Worm (Caenorhabditis elegans): ENCODE measurements around the gene K10D11.7.
A peak's percentile ranks its signal among the peaks of the same experiment; 100 is the strongest.

The K10D11.7 gene

DNA sequence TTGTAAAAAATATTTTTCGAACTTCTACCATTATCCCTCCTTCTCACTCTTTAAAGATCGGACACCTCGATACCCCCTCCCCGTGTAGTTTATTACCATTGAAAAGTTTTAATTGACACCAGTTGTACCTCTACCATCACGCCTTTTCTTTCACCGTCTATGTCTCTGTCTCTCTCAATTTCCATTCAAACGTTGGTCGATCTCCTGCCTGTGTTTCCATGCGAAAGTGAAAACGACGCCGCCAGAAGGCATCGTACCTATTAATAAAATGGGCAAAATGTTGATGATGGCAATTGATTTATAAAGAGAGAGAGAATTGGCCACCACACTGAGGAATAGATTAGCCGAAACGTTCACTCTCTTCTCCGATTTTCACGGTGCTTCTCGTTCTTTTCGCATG is 17.4 kb upstream of the K10D11.7 start:
- peak; percentile 56 for TF ChIP-seq hlh-30 (tag; optimal IDR thresholded peaks at IDR 0.05; ENCODE audit: insufficient read depth)
- TF ChIP-seq mdl-1 (tag; optimal IDR thresholded peaks at IDR 0.05): peak in 1 of 2 experiments; percentile 17
- peak; percentile 1 for TF ChIP-seq mxl-3 (GFP tag; optimal IDR thresholded peaks at IDR 0.05)
- TF ChIP-seq aha-1 (tag): peak; percentile 36
- TF ChIP-seq nhr-25 (tag; optimal IDR thresholded peaks at IDR 0.05; ENCODE audit: borderline replicate concordance, insufficient read depth): peak; percentile 6
- peak; percentile 19 for TF ChIP-seq hlh-11 (tag; optimal IDR thresholded peaks at IDR 0.05)
- peak; percentile 35 for TF ChIP-seq nhr-28 (tag; optimal IDR thresholded peaks at IDR 0.05)
- TF ChIP-seq mes-2 (tag; optimal IDR thresholded peaks at IDR 0.05; ENCODE audit: poor library complexity, severe bottlenecking): peak; percentile 20
- TF ChIP-seq mep-1 (tag; optimal IDR thresholded peaks at IDR 0.05): peak; percentile 24
- peak; percentile 19 for TF ChIP-seq dve-1 (tag; optimal IDR thresholded peaks at IDR 0.05; ENCODE audit: insufficient read depth)
- no peak for TF ChIP-seq lsy-2 (tag; optimal IDR thresholded peaks at IDR 0.05)
- no peak for TF ChIP-seq mdt-29 (GFP tag; IDR thresholded peaks at IDR 0.05)
- no peak for TF ChIP-seq T20F7.1 (GFP tag; optimal IDR thresholded peaks at IDR 0.05)

DNA sequence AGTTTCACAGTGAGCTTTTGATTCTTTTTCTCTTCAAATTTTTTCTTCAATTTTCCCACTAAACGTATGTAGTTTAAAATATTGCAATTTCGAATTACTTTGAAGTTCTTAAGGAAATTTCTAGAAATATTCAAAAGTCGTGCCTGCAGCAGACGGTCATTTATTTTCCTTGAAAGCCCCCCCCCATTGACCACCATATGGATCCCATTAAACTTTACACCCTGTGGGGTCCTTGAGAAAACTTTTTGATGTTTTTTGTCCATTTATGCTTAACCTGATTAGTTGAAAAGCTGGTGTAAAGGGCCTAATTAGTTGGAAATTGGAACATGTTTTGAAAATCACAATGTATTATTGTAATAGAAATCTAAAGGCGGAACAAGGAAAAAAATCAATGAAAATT is 13.7 kb upstream of the K10D11.7 start:
- TF ChIP-seq vab-7 (GFP tag; IDR thresholded peaks at IDR 0.05) (no peak), unc-130 (GFP tag; optimal IDR thresholded peaks at IDR 0.05) (no peak)

DNA sequence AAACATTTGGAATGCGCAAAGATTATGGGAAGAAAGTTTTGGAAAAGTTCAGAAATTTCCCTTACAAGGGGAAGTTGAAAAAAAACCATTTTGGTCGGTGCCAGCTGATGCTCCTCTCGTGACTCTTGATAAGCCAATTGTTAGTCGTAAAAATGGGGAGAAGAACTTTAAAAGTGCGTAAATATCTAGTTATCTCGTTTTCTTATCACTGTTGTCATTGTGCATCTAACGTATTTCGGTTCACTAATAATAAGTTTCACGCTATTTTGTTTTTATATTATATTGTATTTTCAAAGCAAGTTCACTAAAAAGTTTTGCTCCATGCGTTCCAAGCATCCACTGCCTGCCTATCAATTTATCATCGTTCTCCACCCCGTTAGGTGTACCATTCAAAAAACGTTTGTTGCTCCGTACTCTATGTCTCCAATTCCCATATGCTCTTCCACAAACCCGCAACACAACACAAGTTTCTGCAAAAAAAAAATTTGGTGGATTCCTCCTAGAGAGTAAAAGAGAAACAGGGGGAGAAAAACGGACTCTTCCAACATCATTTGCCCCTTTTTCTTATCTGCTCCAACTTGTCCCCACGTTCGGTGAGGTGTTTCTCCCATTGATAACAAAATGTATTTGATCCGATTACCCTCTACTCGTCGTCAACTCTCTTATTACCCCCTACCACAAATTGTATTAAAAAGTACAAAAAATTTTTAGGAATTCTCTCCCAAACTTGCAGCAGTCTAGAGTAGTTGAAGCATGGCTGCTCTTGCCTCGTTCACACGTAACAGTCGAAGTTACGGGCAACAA is 12.8 kb upstream of the K10D11.7 start, which contains the start of gene mbk-2:
Gene mbk-2 (plus strand): TSS at position 754 of the 804 bp plus-strand sequence.
- TF ChIP-seq lim-7 (GFP tag; IDR thresholded peaks at IDR 0.05) (no peak), ceh-32 (tag; optimal IDR thresholded peaks at IDR 0.05; ENCODE audit: poor library complexity) (no peak), nhr-102 (tag; optimal IDR thresholded peaks at IDR 0.05) (no peak), set-16 (GFP tag; IDR thresholded peaks at IDR 0.05) (no peak), hlh-30 (tag; optimal IDR thresholded peaks at IDR 0.05; ENCODE audit: insufficient read depth) (peak; percentile 9), unc-39 (tag; optimal IDR thresholded peaks at IDR 0.05) (no peak), fkh-10 (GFP tag; optimal IDR thresholded peaks at IDR 0.05) (no peak), nhr-41 (GFP tag; IDR thresholded peaks at IDR 0.05) (no peak), daf-12 (tag; optimal IDR thresholded peaks at IDR 0.05) (no peak), hlh-11 (tag; optimal IDR thresholded peaks at IDR 0.05) (peak; percentile 58), ZK546.5 (tag; optimal IDR thresholded peaks at IDR 0.05) (no peak), nhr-6 (tag; optimal IDR thresholded peaks at IDR 0.05) (no peak), ztf-11 (tag; optimal IDR thresholded peaks at IDR 0.05) (no peak), madf-9 (GFP tag; conservative IDR thresholded peaks at IDR 0.05) (no peak), php-3 (GFP tag; IDR thresholded peaks at IDR 0.05) (peak; percentile 72), pqm-1 (tag; optimal IDR thresholded peaks at IDR 0.05) (peak; percentile 38), arid-1 (GFP tag; conservative IDR thresholded peaks at IDR 0.05) (no peak), lir-3 (tag; optimal IDR thresholded peaks at IDR 0.05) (no peak), gei-8 (GFP tag; optimal IDR thresholded peaks at IDR 0.05) (no peak), lin-29 (GFP tag; IDR thresholded peaks at IDR 0.05) (no peak), dmd-9 (GFP tag; IDR thresholded peaks at IDR 0.05) (no peak), nhr-77 (tag; optimal IDR thresholded peaks at IDR 0.05) (no peak), mes-2 (tag; optimal IDR thresholded peaks at IDR 0.05; ENCODE audit: poor library complexity, severe bottlenecking) (no peak), mxl-3 (GFP tag; optimal IDR thresholded peaks at IDR 0.05) (no peak), unc-62 (GFP tag; optimal IDR thresholded peaks at IDR 0.05 in 1 of 2) (no peak), unc-62 (tag; optimal IDR thresholded peaks at IDR 0.05) (no peak), R02D3.7 (tag; optimal IDR thresholded peaks at IDR 0.05) (no peak), nhr-28 (tag; optimal IDR thresholded peaks at IDR 0.05) (peak; percentile 45), lin-39 (tag; optimal IDR thresholded peaks at IDR 0.05) (no peak), dve-1 (tag; optimal IDR thresholded peaks at IDR 0.05; ENCODE audit: insufficient read depth) (peak; percentile 58), aha-1 (tag) (peak; percentile 58), attf-4 (tag; optimal IDR thresholded peaks at IDR 0.05) (no peak), nhr-42 (GFP tag; IDR thresholded peaks at IDR 0.05) (no peak), ceh-44 (GFP tag; IDR thresholded peaks at IDR 0.05) (no peak), egl-43 (GFP tag; IDR thresholded peaks at IDR 0.05) (no peak), ceh-62 (tag; optimal IDR thresholded peaks at IDR 0.05) (no peak), ceh-28 (tag; optimal IDR thresholded peaks at IDR 0.05) (no peak), nhr-237 (tag; optimal IDR thresholded peaks at IDR 0.05) (no peak)
